Worm (Caenorhabditis elegans): ENCODE data around the gene Y67D8C.9.

DNA sequence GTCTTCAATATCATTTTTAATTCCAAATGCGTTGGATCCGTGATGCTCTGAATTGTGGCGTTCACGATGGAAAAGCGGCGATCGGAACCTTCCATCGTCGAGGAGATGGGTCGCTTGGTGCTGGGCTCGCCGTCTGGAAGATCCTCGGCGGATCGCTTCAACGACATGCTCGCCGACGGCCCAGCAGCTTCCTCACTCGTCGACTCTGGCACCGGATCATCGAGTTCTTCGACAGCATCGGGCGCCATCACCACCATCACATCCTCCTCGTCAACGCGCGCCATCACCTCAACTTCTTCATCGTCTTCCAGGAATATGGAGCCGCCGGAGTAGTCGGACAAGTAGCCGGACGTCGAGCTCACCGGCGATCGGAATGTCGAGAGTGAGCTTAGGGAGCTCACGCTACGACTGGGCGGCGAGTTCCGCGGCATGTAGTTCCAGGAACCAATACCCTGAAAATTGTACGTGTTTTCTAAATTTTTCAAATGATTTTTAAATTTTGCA is 23.7 kb downstream of the Y67D8C.9 start, which contains the start of gene Y67D8C.6:
- no peak for TF ChIP-seq W03F9.2 (tag; optimal IDR thresholded peaks at IDR 0.05)
- no peak for TF ChIP-seq him-1 (tag; optimal IDR thresholded peaks at IDR 0.05)

All from whole organism, L4/young adult.